Worm (Caenorhabditis elegans) whole organism, L4 larva: ENCODE results near the gene rgs-2.

Source experiments
- ZK546.5 ChIP-seq, 2 experiments: sonication (generic microtip); optimal IDR thresholded peaks; 2 replicates each; lab custom pipeline; 2017; ENCODE audit warnings: missing biosample characterization in 2 of 2, missing genetic modification characterization in 2 of 2
- ama-1 ChIP-seq: fragments of 150-350 bp; optimal IDR thresholded peaks from 2 replicates; lab custom pipeline; 2014; ENCODE audit warnings: inconsistent platforms, mixed read lengths
- arid-1 ChIP-seq: fragments of 200-800 bp; sonication (Bioruptor generic); conservative IDR thresholded peaks from 2 replicates; pipeline ENCODE4 v1.3.6; 2022; ENCODE audit warnings: missing genetic modification reagents, missing genetic modification characterization, missing compliant biosample characterization
- dve-1 ChIP-seq: sonication (generic microtip); optimal IDR thresholded peaks from 2 replicates; lab custom pipeline; 2017; ENCODE audit warnings: antibody characterized with exemption, mild to moderate bottlenecking, missing genetic modification characterization, missing compliant biosample characterization; ENCODE audit not compliant: insufficient read depth
- lin-13 ChIP-seq: fragments of 150-350 bp; optimal IDR thresholded peaks from 2 replicates; lab custom pipeline; 2014; ENCODE audit warnings: missing biosample characterization, missing genetic modification reagents, missing genetic modification characterization
- mep-1 ChIP-seq: fragments of 150-350 bp; sonication (generic microtip); optimal IDR thresholded peaks from 3 replicates; lab custom pipeline; 2014; ENCODE audit warnings: missing biosample characterization, missing genetic modification characterization
- nhr-6 ChIP-seq: fragments of 150-350 bp; optimal IDR thresholded peaks from 2 replicates; lab custom pipeline; 2014; ENCODE audit warnings: missing biosample characterization, missing genetic modification characterization
- nhr-77 ChIP-seq: fragments of 150-350 bp; optimal IDR thresholded peaks from 2 replicates; lab custom pipeline; 2014; ENCODE audit warnings: missing biosample characterization, missing genetic modification characterization
- pha-4 ChIP-seq, 2 experiments: fragments of 150-350 bp in 1 of 2; fragments of 200-800 bp in 1 of 2; sonication (Bioruptor generic) in 1 of 2; IDR thresholded peaks in 1 of 2; optimal IDR thresholded peaks in 1 of 2; 2 replicates each; pipeline versions ENCODE4 v1.3.6 to Lab custom; 2014 to 2022; ENCODE audit warnings: missing genetic modification characterization in 2 of 2, missing genetic modification reagents in 2 of 2, missing biosample characterization in 1 of 2, missing compliant biosample characterization in 1 of 2
- skn-1 ChIP-seq: fragments of 150-350 bp; optimal IDR thresholded peaks from 2 replicates; lab custom pipeline; 2014; ENCODE audit warnings: missing biosample characterization, missing genetic modification characterization
- unc-62 ChIP-seq, 3 experiments: fragments of 150-350 bp in 1 of 3; sonication (generic microtip); optimal IDR thresholded peaks in 2 of 3; peaks in 1 of 3; 1 replicate in 1 of 3; 2 replicates in 2 of 3; lab custom pipeline; 2014 to 2017; ENCODE audit warnings: missing biosample characterization in 3 of 3, missing genetic modification characterization in 3 of 3, missing genetic modification reagents in 3 of 3, missing genotype in 1 of 3
- zfp-2 ChIP-seq: sonication (generic microtip); optimal IDR thresholded peaks from 2 replicates; lab custom pipeline; 2016; ENCODE audit warnings: mild to moderate bottlenecking, missing genetic modification characterization, missing compliant biosample characterization

ce11 chrX:12664443-12664842, 48.0 kb upstream of the rgs-2 start:
- TF ChIP-seq skn-1 (tag; lab: Kevin White, UChicago) (no peak), nhr-77 (no peak), pha-4 (GFP tag; IDR thresholded peaks at IDR 0.05; lab: Robert Waterston, UW) (no peak), pha-4 (tag; optimal IDR thresholded peaks at IDR 0.05; lab: Kevin White, UChicago) (no peak), ZK546.5 (tag; optimal IDR thresholded peaks at IDR 0.05; lab: Kevin White, UChicago) (no peak), nhr-6 (no peak), zfp-2 (tag; lab: Kevin White, UChicago) (no peak), dve-1 (tag; lab: Kevin White, UChicago) (no peak), arid-1 (GFP tag; lab: Robert Waterston, UW) (no peak), mep-1 (tag; lab: Kevin White, UChicago) (no peak), unc-62 (GFP tag; optimal IDR thresholded peaks at IDR 0.05 in 1 of 2; lab: Kevin White, UChicago) (no peak), unc-62 (tag; optimal IDR thresholded peaks at IDR 0.05; lab: Kevin White, UChicago) (no peak), ama-1 (no peak), lin-13 (GFP tag; lab: Kevin White, UChicago) (no peak)
